Fruit fly (Drosophila melanogaster): ENCODE measurements around the gene CG6497.

- no peak for TF ChIP-seq tj (GFP tag; optimal IDR thresholded peaks at IDR 0.05)
- no peak for TF ChIP-seq CG1620 (GFP tag; optimal IDR thresholded peaks at IDR 0.05)
- no peak for TF ChIP-seq cnc (optimal IDR thresholded peaks at IDR 0.05)
- TF ChIP-seq bab1 (GFP tag; optimal IDR thresholded peaks at IDR 0.05), result no peak
- no peak for TF ChIP-seq ovo (GFP tag; optimal IDR thresholded peaks at IDR 0.05)
- no peak for TF ChIP-seq CG33017 (tag; optimal IDR thresholded peaks at IDR 0.05)
- TF ChIP-seq CG12768 (GFP tag; optimal IDR thresholded peaks at IDR 0.05), result no peak
- TF ChIP-seq kay (GFP tag; ENCODE audit: borderline replicate concordance), result no peak
- TF ChIP-seq toe (GFP tag; optimal IDR thresholded peaks at IDR 0.05), result peak; percentile 37
- TF ChIP-seq cic (GFP tag; optimal IDR thresholded peaks at IDR 0.05), result no peak
- no peak for TF ChIP-seq Clk (GFP tag; optimal IDR thresholded peaks at IDR 0.05)
- no peak for TF ChIP-seq CG14711 (tag; optimal IDR thresholded peaks at IDR 0.05)
Observed at dm6 chr3L:17257199-17257598, 3.5 kb upstream of the CG6497 start.

All from whole organism, adult.